Fruit fly (Drosophila melanogaster): ENCODE data around the gene FoxP.
"Not testable (repeated sequence)": the region's sequence is repeated elsewhere in the genome, so short reads cannot be mapped to it uniquely, and the experiment has no call there.

The FoxP gene

dm6 chr3R:9692675-9693129, 38.0 kb downstream of the FoxP start, which contains the start of the genes Unc-115b, p24-2 and CG32939:
Unc-115b (minus strand) TSS chr3R:9692775.
p24-2 (minus strand) TSS chr3R:9692794.
CG32939 (plus strand) TSS chr3R:9693079.
- not testable (repeated sequence) for TF ChIP-seq OdsH, sv, Sp1 (GFP tag; optimal IDR thresholded peaks at IDR 0.05)

- not testable (repeated sequence) for TF ChIP-seq psq, foxo, h (GFP tag; optimal IDR thresholded peaks at IDR 0.05)
Measured at dm6 chr3R:9685376-9685775, 45.3 kb downstream of the FoxP start, which contains the start of the genes eca and CG18542. eca (minus strand) TSS chr3R:9685476. CG18542 (plus strand) TSS chr3R:9685760.

- TF ChIP-seq Rel (GFP tag; optimal IDR thresholded peaks at IDR 0.05) (no peak), Rel (tag; optimal IDR thresholded peaks at IDR 0.05) (peak; percentile 79), CrebA (GFP tag; optimal IDR thresholded peaks at IDR 0.05; ENCODE audit: borderline replicate concordance) (no peak)
Measured at dm6 chr3R:9684125-9684524, 46.5 kb downstream of the FoxP start, which contains the start of gene CG9444. CG9444 (minus strand) TSS chr3R:9684264.

- no peak for TF ChIP-seq Hr83 (GFP tag; optimal IDR thresholded peaks at IDR 0.05; ENCODE audit: poor library complexity, severe bottlenecking)
- TF ChIP-seq Hnf4 (GFP tag; optimal IDR thresholded peaks at IDR 0.05), result no peak
- no peak for TF ChIP-seq woc (GFP tag; optimal IDR thresholded peaks at IDR 0.05)
- no peak for TF ChIP-seq psq (GFP tag; optimal IDR thresholded peaks at IDR 0.05)
- no peak for TF ChIP-seq pan (optimal IDR thresholded peaks at IDR 0.05)
- TF ChIP-seq h (GFP tag; optimal IDR thresholded peaks at IDR 0.05), result no peak
- TF ChIP-seq Dfd (GFP tag; optimal IDR thresholded peaks at IDR 0.05), result no peak
- no peak for TF ChIP-seq HLH106 (tag; optimal IDR thresholded peaks at IDR 0.05)
- TF ChIP-seq GATAd (GFP tag; optimal IDR thresholded peaks at IDR 0.05), result no peak
- TF ChIP-seq Abd-B (GFP tag; optimal IDR thresholded peaks at IDR 0.05), result no peak
- no peak for TF ChIP-seq sage (GFP tag; optimal IDR thresholded peaks at IDR 0.05)
- no peak for TF ChIP-seq Mio (GFP tag; optimal IDR thresholded peaks at IDR 0.05)
- TF ChIP-seq foxo (GFP tag; optimal IDR thresholded peaks at IDR 0.05), result no peak
Measured at dm6 chr3R:9683064-9683682, 47.5 kb downstream of the FoxP start.

dm6 chr3R:9679746-9680145, 50.9 kb downstream of the FoxP start, which contains the start of gene nmdyn-D7:
nmdyn-D7 (plus strand) TSS chr3R:9679939.
- TF ChIP-seq br (GFP tag; optimal IDR thresholded peaks at IDR 0.05) (no peak), Hr78 (GFP tag; optimal IDR thresholded peaks at IDR 0.05) (no peak), Rel (GFP tag; optimal IDR thresholded peaks at IDR 0.05) (no peak), Rel (tag; optimal IDR thresholded peaks at IDR 0.05) (peak; percentile 99)

- TF ChIP-seq Hr78 (GFP tag; optimal IDR thresholded peaks at IDR 0.05) (no peak), psq (GFP tag; optimal IDR thresholded peaks at IDR 0.05) (no peak), dsf (GFP tag; optimal IDR thresholded peaks at IDR 0.05; ENCODE audit: borderline replicate concordance) (no peak), rgr (GFP tag; optimal IDR thresholded peaks at IDR 0.05) (peak; percentile 28), tai (GFP tag; optimal IDR thresholded peaks at IDR 0.05) (no peak), Abd-B (GFP tag; optimal IDR thresholded peaks at IDR 0.05) (no peak), Dif (GFP tag; optimal IDR thresholded peaks at IDR 0.05; ENCODE audit: partially characterized antibody) (peak; percentile 60), br (GFP tag; optimal IDR thresholded peaks at IDR 0.05) (no peak), OdsH (GFP tag; optimal IDR thresholded peaks at IDR 0.05) (no peak), woc (GFP tag; optimal IDR thresholded peaks at IDR 0.05) (no peak), Jra (GFP tag; optimal IDR thresholded peaks at IDR 0.05) (no peak), HLH106 (tag; optimal IDR thresholded peaks at IDR 0.05) (no peak), Vsx2 (GFP tag; optimal IDR thresholded peaks at IDR 0.05; ENCODE audit: partially characterized antibody) (no peak), Rel (GFP tag; optimal IDR thresholded peaks at IDR 0.05) (no peak), Rel (tag; optimal IDR thresholded peaks at IDR 0.05) (peak; percentile 51), N (GFP tag; optimal IDR thresholded peaks at IDR 0.05) (no peak), sv (GFP tag; optimal IDR thresholded peaks at IDR 0.05) (peak; percentile 26), ey (GFP tag; optimal IDR thresholded peaks at IDR 0.05) (no peak), CG32264 (GFP tag; optimal IDR thresholded peaks at IDR 0.05) (no peak), fru (GFP tag; optimal IDR thresholded peaks at IDR 0.05) (no peak), CG9705 (GFP tag; optimal IDR thresholded peaks at IDR 0.05) (no peak), CrebA (GFP tag; optimal IDR thresholded peaks at IDR 0.05; ENCODE audit: borderline replicate concordance) (no peak), lola (GFP tag; optimal IDR thresholded peaks at IDR 0.05) (no peak), Dfd (GFP tag; optimal IDR thresholded peaks at IDR 0.05) (no peak)
Measured at dm6 chr3R:9677734-9678341, 52.8 kb downstream of the FoxP start, which contains the start of gene p23. p23 (plus strand) TSS chr3R:9677927.

Measured in whole organism, wandering third instar larva.